Worm (Caenorhabditis elegans): ENCODE results near the gene F52D10.2.

DNA sequence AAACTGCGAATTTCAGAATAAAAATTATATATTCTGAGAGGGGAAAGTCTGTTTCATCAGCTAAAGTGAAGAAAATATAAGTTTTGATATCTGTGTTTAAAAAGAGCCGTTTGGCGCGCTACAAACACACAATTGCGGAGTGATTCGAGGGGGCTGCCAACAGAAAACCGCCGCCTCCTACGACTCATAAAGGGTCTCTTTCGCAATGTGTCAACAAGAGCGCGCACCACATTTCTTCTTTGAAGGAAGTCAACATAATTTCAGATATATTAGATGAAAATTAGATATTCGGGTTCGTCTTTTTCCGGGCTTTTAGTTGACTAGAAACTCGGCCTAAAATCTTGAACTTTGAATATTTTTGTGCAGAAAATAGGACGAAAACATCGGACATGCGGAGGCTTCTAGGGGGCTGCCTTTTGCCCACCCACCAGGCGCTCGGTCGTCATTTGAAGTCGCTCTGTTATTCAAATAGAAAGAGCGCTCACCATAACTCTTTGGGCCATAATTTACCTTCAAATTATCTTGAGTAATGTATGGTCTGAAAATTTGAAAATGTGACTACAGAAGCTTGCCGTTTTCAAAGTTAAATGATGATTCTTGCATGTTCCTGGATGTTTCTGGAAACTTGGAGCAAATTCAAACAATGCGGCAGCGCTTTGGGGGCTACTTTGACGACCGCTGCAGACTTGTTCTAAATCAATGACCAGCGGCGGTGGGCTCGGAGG lies 14.4 kb upstream of the F52D10.2 start:
- TF ChIP-seq lin-35 (GFP tag; optimal IDR thresholded peaks at IDR 0.05) (peak in 2 of 3 experiments; percentile 62 to 75), gei-17 (GFP tag; optimal IDR thresholded peaks at IDR 0.05) (peak; percentile 90), akir-1 (GFP tag; optimal IDR thresholded peaks at IDR 0.05) (no peak), ama-1 (optimal IDR thresholded peaks at IDR 0.05) (no peak), ama-1 (GFP tag; optimal IDR thresholded peaks at IDR 0.05) (no peak), dpl-1 (GFP tag; optimal IDR thresholded peaks at IDR 0.05) (peak; percentile 41)
